Worm (Caenorhabditis elegans): Measurements from ENCODE around the gene ZC373.2.

DNA sequence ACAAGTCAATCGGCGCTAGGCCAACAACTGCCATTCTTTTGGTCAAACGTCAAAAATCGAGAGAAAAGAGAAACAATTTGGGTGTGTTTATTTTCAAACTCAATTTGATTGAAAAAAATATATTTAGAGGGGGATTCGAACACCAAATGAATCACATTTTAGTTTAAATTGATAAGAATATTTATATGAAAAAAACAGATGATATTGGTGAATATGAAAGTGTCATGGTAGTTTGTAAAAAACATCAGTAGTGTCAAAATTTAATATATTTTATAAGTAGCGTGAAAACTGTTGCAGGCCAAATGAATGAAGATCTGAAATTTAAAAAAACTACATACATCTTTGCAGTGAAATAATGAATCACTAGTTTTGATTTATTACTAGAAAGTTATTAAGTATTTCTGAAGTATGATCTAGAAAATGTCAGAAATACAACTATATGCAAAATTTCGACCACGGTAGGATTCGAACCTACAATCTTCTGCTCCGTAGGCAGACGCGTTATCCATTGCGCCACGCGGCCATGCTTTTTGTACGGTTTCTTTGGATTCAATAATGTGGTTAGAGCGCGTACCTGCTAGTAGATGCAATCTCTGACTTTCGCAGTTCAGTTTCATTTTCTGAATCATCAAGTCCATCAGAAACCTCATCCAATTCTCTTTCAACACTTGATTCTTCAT, 40.1 kb downstream of the ZC373.2 start, which contains the start of gene F19C6.4:
- TF ChIP-seq elt-3 (tag; optimal IDR thresholded peaks at IDR 0.05) (no peak), ceh-28 (tag; optimal IDR thresholded peaks at IDR 0.05) (no peak), nhr-237 (tag; optimal IDR thresholded peaks at IDR 0.05) (no peak)

Measured in whole organism, L3 larva.